Fruit fly (Drosophila melanogaster) whole organism, pupa: ENCODE data around the gene CG42654.

ENCODE experiments used
- CG13204 ChIP-seq: fragments of 200-800 bp; sonication (Bioruptor generic); optimal IDR thresholded peaks from 2 replicates; lab custom pipeline; 2018; ENCODE audit warnings: missing biosample characterization, mild to moderate bottlenecking, missing genetic modification characterization, moderate library complexity
- CG32121 ChIP-seq: fragments of 200-800 bp; sonication (Bioruptor generic); IDR thresholded peaks from 2 replicates; pipeline ENCODE4 v1.3.6; 2022; ENCODE audit warnings: missing biosample characterization, missing genetic modification characterization
- EcR ChIP-seq: fragments of 200-800 bp; sonication (Bioruptor generic); optimal IDR thresholded peaks from 3 replicates; lab custom pipeline; 2019; ENCODE audit warnings: missing biosample characterization, missing genetic modification characterization, mild to moderate bottlenecking, moderate library complexity, missing genetic modification reagents
- Pif1A ChIP-seq: fragments of 200-800 bp; sonication (Bioruptor generic); optimal IDR thresholded peaks from 3 replicates; lab custom pipeline; 2016; ENCODE audit warnings: missing biosample characterization, missing genetic modification characterization

Gene CG42654

dm6 chr3L:19904411-19905135 is 49.8 kb downstream of the CG42654 start:
- peak; percentile 25 for TF ChIP-seq CG13204 (GFP tag; lab: Kevin White, UChicago)
- peak; percentile 36 for TF ChIP-seq EcR (GFP tag; lab: Kevin White, UChicago)
- TF ChIP-seq CG32121 (GFP tag; lab: Robert Waterston, UW), result no peak
- TF ChIP-seq Pif1A, result no peak
